Worm (Caenorhabditis elegans) whole organism, L3 larva: Measurements from ENCODE around the gene cyp-13A6.

Source experiments
- R02D3.7 ChIP-seq: fragments of 150-350 bp; optimal IDR thresholded peaks from 2 replicates; lab custom pipeline; 2014; ENCODE audit warnings: missing biosample characterization, missing genetic modification characterization
- ZK546.5 ChIP-seq: sonication (generic microtip); optimal IDR thresholded peaks from 2 replicates; lab custom pipeline; 2017; ENCODE audit warnings: missing biosample characterization, missing genetic modification characterization
- ama-1 ChIP-seq: fragments of 150-350 bp; optimal IDR thresholded peaks from 2 replicates; lab custom pipeline; 2018
- ceh-9 ChIP-seq: sonication (generic microtip); optimal IDR thresholded peaks from 2 replicates; lab custom pipeline; 2018; ENCODE audit warnings: missing biosample characterization, missing genetic modification characterization
- elt-3 ChIP-seq, 3 experiments: fragments of 150-350 bp in 1 of 3; sonication (generic microtip) in 2 of 3; optimal IDR thresholded peaks; 2 replicates in 2 of 3; 4 replicates in 1 of 3; lab custom pipeline; 2014 to 2017; ENCODE audit warnings: missing biosample characterization in 3 of 3, missing genetic modification characterization in 3 of 3
- lin-15B ChIP-seq: fragments of 150-350 bp; optimal IDR thresholded peaks from 2 replicates; lab custom pipeline; 2014; ENCODE audit warnings: missing biosample characterization, missing genetic modification characterization
- nfya-1 ChIP-seq: sonication (generic microtip); optimal IDR thresholded peaks from 2 replicates; lab custom pipeline; 2017; ENCODE audit warnings: missing genetic modification characterization, mild to moderate bottlenecking, missing compliant biosample characterization, antibody characterized with exemption, moderate library complexity; ENCODE audit not compliant: insufficient read depth
- nhr-23 ChIP-seq: fragments of 150-350 bp; optimal IDR thresholded peaks from 2 replicates; lab custom pipeline; 2014; ENCODE audit warnings: missing biosample characterization, missing genetic modification reagents, missing genetic modification characterization
- nhr-76 ChIP-seq: fragments of 150-350 bp; sonication (generic microtip); optimal IDR thresholded peaks from 5 replicates; lab custom pipeline; 2014; ENCODE audit warnings: missing biosample characterization, missing genetic modification characterization
- nhr-77 ChIP-seq: fragments of 150-350 bp; optimal IDR thresholded peaks from 2 replicates; lab custom pipeline; 2014; ENCODE audit warnings: missing biosample characterization, missing genetic modification characterization
- sea-2 ChIP-seq: fragments of 150-350 bp; sonication (generic microtip); optimal IDR thresholded peaks from 4 replicates; lab custom pipeline; 2014; ENCODE audit warnings: missing biosample characterization, missing genetic modification reagents, missing genetic modification characterization
- snpc-4 ChIP-seq: fragments of 150-350 bp; optimal IDR thresholded peaks from 2 replicates; lab custom pipeline; 2014; ENCODE audit warnings: missing biosample characterization, missing genetic modification characterization
- unc-62 ChIP-seq: fragments of 150-350 bp; sonication (generic microtip); optimal IDR thresholded peaks from 4 replicates; lab custom pipeline; 2014; ENCODE audit warnings: missing biosample characterization, missing genetic modification reagents, missing genetic modification characterization
- ztf-11 ChIP-seq: fragments of 150-350 bp; optimal IDR thresholded peaks from 2 replicates; lab custom pipeline; 2014; ENCODE audit warnings: missing biosample characterization, missing genetic modification characterization

ce11 chrII:9797664-9798063 is 5.0 kb downstream of the cyp-13A6 start, which contains the start of gene cyp-13A4:
- TF ChIP-seq lin-15B, result no peak
- TF ChIP-seq nfya-1, result no peak
- TF ChIP-seq nhr-23 (tag; lab: Kevin White, UChicago), result no peak
- TF ChIP-seq sea-2 (GFP tag; lab: Kevin White, UChicago), result no peak
- no peak for TF ChIP-seq snpc-4 (tag; lab: Kevin White, UChicago)
- no peak for TF ChIP-seq R02D3.7 (tag; lab: Kevin White, UChicago)
- TF ChIP-seq ZK546.5 (tag; lab: Kevin White, UChicago), result no peak
- no peak for TF ChIP-seq ceh-9 (tag; lab: Kevin White, UChicago)
- no peak for TF ChIP-seq unc-62 (GFP tag; lab: Kevin White, UChicago)
- no peak for TF ChIP-seq ama-1
- no peak for TF ChIP-seq nhr-76 (tag; lab: Kevin White, UChicago)
- no peak for TF ChIP-seq ztf-11 (tag; lab: Kevin White, UChicago)
- no peak for TF ChIP-seq nhr-77 (tag; lab: Kevin White, UChicago)
- TF ChIP-seq elt-3 (tag; optimal IDR thresholded peaks at IDR 0.05; lab: Kevin White, UChicago), result no peak
